Fruit fly (Drosophila melanogaster) whole organism, wandering third instar larva: Measurements from ENCODE around the gene et.

ENCODE experiments used
- Abd-B ChIP-seq: fragments of >200 bp; optimal IDR thresholded peaks from 2 replicates; lab custom pipeline; 2017; ENCODE audit warnings: missing biosample characterization, missing genetic modification characterization
- CrebA ChIP-seq: fragments of 200-800 bp; sonication (Bioruptor generic); optimal IDR thresholded peaks from 2 replicates; lab custom pipeline; 2016; ENCODE audit warnings: missing biosample characterization, mild to moderate bottlenecking, missing genetic modification characterization, borderline replicate concordance
- Dfd ChIP-seq: fragments of >200 bp; optimal IDR thresholded peaks from 2 replicates; lab custom pipeline; 2017; ENCODE audit warnings: missing biosample characterization, missing genetic modification characterization
- Hnf4 ChIP-seq: fragments of 200-800 bp; sonication (Bioruptor generic); optimal IDR thresholded peaks from 2 replicates; lab custom pipeline; 2016; ENCODE audit warnings: missing biosample characterization, mild to moderate bottlenecking, missing genetic modification characterization
- Myc ChIP-seq: fragments of >200 bp; optimal IDR thresholded peaks from 2 replicates; lab custom pipeline; 2017
- OdsH ChIP-seq: fragments of 200-800 bp; sonication (Bioruptor generic); optimal IDR thresholded peaks from 2 replicates; lab custom pipeline; 2016; ENCODE audit warnings: missing biosample characterization, mild to moderate bottlenecking, missing genetic modification characterization
- br ChIP-seq: fragments of 200-800 bp; sonication (Bioruptor generic); optimal IDR thresholded peaks from 2 replicates; lab custom pipeline; 2016; ENCODE audit warnings: missing biosample characterization, missing genetic modification characterization
- ey ChIP-seq: fragments of 200-800 bp; sonication (Bioruptor generic); optimal IDR thresholded peaks from 2 replicates; lab custom pipeline; 2016; ENCODE audit warnings: missing biosample characterization, missing genetic modification characterization
- fru ChIP-seq: fragments of 200-800 bp; sonication (Bioruptor generic); optimal IDR thresholded peaks from 3 replicates; lab custom pipeline; 2016; ENCODE audit warnings: missing biosample characterization, mild to moderate bottlenecking, missing genetic modification characterization
- h ChIP-seq: fragments of 200-800 bp; sonication (Bioruptor generic); optimal IDR thresholded peaks from 3 replicates; lab custom pipeline; 2016; ENCODE audit warnings: missing biosample characterization, mild to moderate bottlenecking, missing genetic modification characterization
- psq ChIP-seq: fragments of 200-800 bp; sonication (Bioruptor generic); optimal IDR thresholded peaks from 3 replicates; lab custom pipeline; 2017; ENCODE audit warnings: missing biosample characterization, mild to moderate bottlenecking, missing genetic modification characterization, moderate library complexity
- rgr ChIP-seq: fragments of 200-800 bp; sonication (Bioruptor generic); optimal IDR thresholded peaks from 3 replicates; lab custom pipeline; 2016; ENCODE audit warnings: missing biosample characterization, mild to moderate bottlenecking, missing genetic modification characterization
- usp ChIP-seq: fragments of >200 bp; optimal IDR thresholded peaks from 2 replicates; lab custom pipeline; 2017; ENCODE audit warnings: missing biosample characterization, missing genetic modification characterization
- woc ChIP-seq: sonication (Bioruptor generic); optimal IDR thresholded peaks from 2 replicates; lab custom pipeline; 2016; ENCODE audit warnings: missing biosample characterization, mild to moderate bottlenecking, missing genetic modification characterization

dm6 chrX:19716325-19716917 is 40.7 kb upstream of the et start:
- TF ChIP-seq fru (GFP tag; lab: Kevin White, UChicago) (no peak), Dfd (GFP tag; lab: Kevin White, UChicago) (no peak), woc (no peak), h (no peak), Hnf4 (GFP tag; lab: Kevin White, UChicago) (no peak), psq (no peak), Myc (no peak), Abd-B (GFP tag; lab: Kevin White, UChicago) (no peak), usp (GFP tag; lab: Kevin White, UChicago) (no peak), CrebA (no peak), ey (GFP tag; lab: Kevin White, UChicago) (no peak), br (GFP tag; lab: Kevin White, UChicago) (no peak), OdsH (GFP tag; lab: Kevin White, UChicago) (no peak), rgr (GFP tag; lab: Kevin White, UChicago) (no peak)
